Worm (Caenorhabditis elegans) whole organism, midembryonic: ENCODE results near the gene Y110A2AL.4.

Experiments
- T22C8.4 ChIP-seq: fragments of 200-800 bp; sonication (Bioruptor generic); IDR thresholded peaks from 2 replicates; pipeline ENCODE4 v1.3.6; 2022; ENCODE audit warnings: missing genetic modification characterization, missing compliant biosample characterization
- cog-1 ChIP-seq: sonication (generic microtip); optimal IDR thresholded peaks from 2 replicates; lab custom pipeline; 2016; ENCODE audit warnings: missing genetic modification characterization, missing compliant biosample characterization
- flt-1 ChIP-seq: fragments of 200-800 bp; sonication (Bioruptor generic); IDR thresholded peaks from 2 replicates; pipeline ENCODE4 v1.3.6; 2022; ENCODE audit warnings: missing genetic modification characterization, missing compliant biosample characterization
- klf-2 ChIP-seq: fragments of 200-800 bp; sonication (Bioruptor generic); conservative IDR thresholded peaks from 2 replicates; pipeline ENCODE4 v1.3.6; 2022; ENCODE audit warnings: missing genetic modification reagents, missing genetic modification characterization, missing compliant biosample characterization
- med-1 ChIP-seq: sonication (generic microtip); optimal IDR thresholded peaks from 2 replicates; lab custom pipeline; 2017; ENCODE audit warnings: missing genetic modification characterization, mild to moderate bottlenecking, missing compliant biosample characterization, antibody characterized with exemption, missing genetic modification reagents; ENCODE audit not compliant: insufficient read depth
- tab-1 ChIP-seq: fragments of 200-800 bp; sonication (Bioruptor generic); IDR thresholded peaks from 2 replicates; pipeline ENCODE4 v1.3.6; 2022; ENCODE audit warnings: missing genetic modification characterization, missing compliant biosample characterization
- ztf-23 ChIP-seq: fragments of 200-800 bp; sonication (Bioruptor generic); IDR thresholded peaks from 2 replicates; pipeline ENCODE4 v1.3.6; 2022; ENCODE audit warnings: missing genetic modification reagents, missing genetic modification characterization, missing compliant biosample characterization
- ztf-29 ChIP-seq: fragments of 200-800 bp; sonication (Bioruptor generic); IDR thresholded peaks from 2 replicates; pipeline ENCODE4 v1.3.6; 2022; ENCODE audit warnings: missing genetic modification reagents, missing genetic modification characterization, missing compliant biosample characterization

DNA sequence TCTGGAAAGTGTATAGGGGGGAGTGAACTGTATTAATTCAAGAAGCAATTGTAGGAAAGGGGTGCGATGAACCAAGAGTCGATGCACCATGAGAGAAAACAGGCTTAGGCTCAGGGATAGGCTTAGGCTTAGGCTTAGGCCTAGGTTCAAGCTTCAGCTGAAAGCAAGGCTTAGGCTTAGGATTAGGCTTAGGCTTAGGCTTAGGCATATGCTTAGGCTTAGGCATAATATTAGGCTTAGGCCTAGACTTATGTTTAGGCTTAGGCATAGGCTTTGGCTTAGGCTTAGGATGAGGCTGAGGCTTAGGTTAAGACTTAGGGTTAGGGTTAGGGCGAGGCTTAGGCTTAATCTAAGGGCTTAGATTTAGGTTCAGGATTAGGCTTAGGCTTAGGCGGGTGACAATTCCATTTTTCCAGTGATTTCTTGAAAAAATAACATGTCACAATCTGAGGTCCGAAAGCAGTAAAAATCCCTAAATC lies 23.5 kb downstream of the Y110A2AL.4 start:
- TF ChIP-seq tab-1 (GFP tag; lab: Robert Waterston, UW) (no peak), med-1 (GFP tag; lab: Kevin White, UChicago) (no peak), ztf-29 (GFP tag; lab: Robert Waterston, UW) (peak; percentile 8; the same call in 1 of the 2 replicates), ztf-23 (GFP tag; lab: Robert Waterston, UW) (no peak), cog-1 (no peak), flt-1 (GFP tag; lab: Robert Waterston, UW) (no peak), klf-2 (GFP tag; lab: Robert Waterston, UW) (no peak), T22C8.4 (GFP tag; lab: Robert Waterston, UW) (no peak)
